Fruit fly (Drosophila melanogaster) whole organism, embryonic: Measurements from ENCODE around the gene CG5080.

Source experiments
- Atf-2 ChIP-seq: fragments of 200-800 bp; sonication (Bioruptor generic); optimal IDR thresholded peaks from 2 replicates; lab custom pipeline; 2016; ENCODE audit warnings: missing biosample characterization, missing genetic modification characterization
- Blimp-1 ChIP-seq: fragments of 200-800 bp; sonication (Bioruptor generic); optimal IDR thresholded peaks from 3 replicates; lab custom pipeline; 2018; ENCODE audit warnings: missing biosample characterization, missing genetic modification characterization, mild to moderate bottlenecking, moderate library complexity, missing genetic modification reagents
- Bteb2 ChIP-seq: fragments of 200-800 bp; sonication (Bioruptor generic); optimal IDR thresholded peaks from 2 replicates; lab custom pipeline; 2016; ENCODE audit warnings: missing biosample characterization, missing genetic modification characterization
- CG10267 ChIP-seq: fragments of 200-800 bp; sonication (Bioruptor generic); optimal IDR thresholded peaks from 2 replicates; lab custom pipeline; 2018; ENCODE audit warnings: missing biosample characterization, mild to moderate bottlenecking, missing genetic modification characterization, moderate library complexity
- CG12071 ChIP-seq: fragments of 200-800 bp; sonication (Bioruptor generic); optimal IDR thresholded peaks from 3 replicates; lab custom pipeline; 2018; ENCODE audit warnings: missing biosample characterization, mild to moderate bottlenecking, missing genetic modification characterization
- CG12155 ChIP-seq: fragments of 200-800 bp; sonication (Bioruptor generic); optimal IDR thresholded peaks from 3 replicates; lab custom pipeline; 2016; ENCODE audit warnings: missing biosample characterization, missing genetic modification characterization
- CG12299 ChIP-seq: fragments of 200-800 bp; sonication (Bioruptor generic); optimal IDR thresholded peaks from 2 replicates; lab custom pipeline; 2018; ENCODE audit warnings: missing biosample characterization, mild to moderate bottlenecking, missing genetic modification characterization
- CG12769 ChIP-seq: fragments of 200-800 bp; sonication (Bioruptor generic); optimal IDR thresholded peaks from 2 replicates; lab custom pipeline; 2019; ENCODE audit warnings: missing biosample characterization, mild to moderate bottlenecking, missing genetic modification characterization, moderate library complexity
- CG14014 ChIP-seq: fragments of 200-800 bp; sonication (Bioruptor generic); IDR thresholded peaks from 2 replicates; pipeline ENCODE4 v1.3.6; 2022; ENCODE audit warnings: missing biosample characterization, missing genetic modification characterization
- CG14050 ChIP-seq: fragments of 200-800 bp; sonication (Bioruptor generic); IDR thresholded peaks from 3 replicates; pipeline ENCODE4 v1.3.6; 2022; ENCODE audit warnings: missing biosample characterization, missing genetic modification characterization
- CG15073 ChIP-seq: fragments of 200-800 bp; sonication (Bioruptor generic); optimal IDR thresholded peaks from 2 replicates; lab custom pipeline; 2016; ENCODE audit warnings: missing biosample characterization, missing genetic modification characterization
- CG17612 ChIP-seq: fragments of 200-800 bp; sonication (Bioruptor generic); IDR thresholded peaks from 2 replicates; pipeline ENCODE4 v1.3.6; 2022; ENCODE audit warnings: missing biosample characterization, missing genetic modification characterization
- CG32772 ChIP-seq: fragments of 200-800 bp; sonication (Bioruptor generic); IDR thresholded peaks from 2 replicates; pipeline ENCODE4 v1.3.6; 2022; ENCODE audit warnings: missing biosample characterization, missing genetic modification characterization
- CG4328 ChIP-seq: fragments of 200-800 bp; sonication (Bioruptor generic); optimal IDR thresholded peaks from 3 replicates; lab custom pipeline; 2017; ENCODE audit warnings: missing biosample characterization, missing genetic modification reagents, missing genetic modification characterization
- CG4617 ChIP-seq: fragments of 200-800 bp; sonication (Bioruptor generic); optimal IDR thresholded peaks from 3 replicates; lab custom pipeline; 2016; ENCODE audit warnings: missing biosample characterization, missing genetic modification characterization, borderline replicate concordance
- CG4730 ChIP-seq: fragments of 200-800 bp; sonication (Bioruptor generic); IDR thresholded peaks from 2 replicates; pipeline ENCODE4 v1.3.6; 2022; ENCODE audit warnings: missing biosample characterization, missing genetic modification characterization
- CG6791 ChIP-seq: fragments of 200-800 bp; sonication (Bioruptor generic); IDR thresholded peaks from 3 replicates; pipeline ENCODE4 v1.3.6; 2022; ENCODE audit warnings: missing biosample characterization, missing genetic modification characterization; ENCODE audit not compliant: partially characterized antibody
- CG7786 ChIP-seq: fragments of 200-800 bp; sonication (Bioruptor generic); optimal IDR thresholded peaks from 2 replicates; lab custom pipeline; 2016; ENCODE audit warnings: missing biosample characterization, missing genetic modification characterization
- CG7839 ChIP-seq: fragments of 200-800 bp; sonication (Bioruptor generic); optimal IDR thresholded peaks from 3 replicates; lab custom pipeline; 2018; ENCODE audit warnings: missing biosample characterization, mild to moderate bottlenecking, missing genetic modification characterization, moderate library complexity
- CG8290 ChIP-seq, 3 experiments: fragments of 200-800 bp; sonication (Bioruptor generic); optimal IDR thresholded peaks; 2 replicates each; lab custom pipeline; 2016 to 2019; ENCODE audit warnings: missing biosample characterization in 3 of 3, missing genetic modification characterization in 3 of 3, mild to moderate bottlenecking in 2 of 3, moderate library complexity in 1 of 3
- CG8944 ChIP-seq: fragments of 200-800 bp; sonication (Bioruptor generic); optimal IDR thresholded peaks from 3 replicates; lab custom pipeline; 2016; ENCODE audit warnings: missing biosample characterization, missing genetic modification characterization
- CG9609 ChIP-seq: fragments of 200-800 bp; sonication (Bioruptor generic); optimal IDR thresholded peaks from 3 replicates; lab custom pipeline; 2016; ENCODE audit warnings: missing biosample characterization, missing genetic modification characterization
- CG9797 ChIP-seq: fragments of 200-800 bp; sonication (Bioruptor generic); optimal IDR thresholded peaks from 3 replicates; lab custom pipeline; 2018; ENCODE audit warnings: missing biosample characterization, mild to moderate bottlenecking, missing genetic modification characterization
- CG9817 ChIP-seq: fragments of 200-800 bp; sonication (Bioruptor generic); optimal IDR thresholded peaks from 2 replicates; lab custom pipeline; 2018; ENCODE audit warnings: missing biosample characterization, mild to moderate bottlenecking, missing genetic modification characterization, moderate library complexity
- Dbx ChIP-seq: fragments of 200-800 bp; sonication (Bioruptor generic); IDR thresholded peaks from 3 replicates; pipeline ENCODE4 v1.3.6; 2022; ENCODE audit warnings: missing biosample characterization, missing genetic modification characterization
- E2f2 ChIP-seq: fragments of 200-800 bp; sonication (Bioruptor generic); IDR thresholded peaks from 2 replicates; pipeline ENCODE4 v1.3.6; 2022; ENCODE audit warnings: missing biosample characterization, missing genetic modification characterization
- Eip74EF ChIP-seq, 2 experiments: fragments of 200-800 bp in 1 of 2; fragments of >200 bp in 1 of 2; sonication (Bioruptor generic) in 1 of 2; optimal IDR thresholded peaks; 2 replicates each; lab custom pipeline; 2017 to 2019; ENCODE audit warnings: missing biosample characterization in 2 of 2, missing genetic modification characterization in 2 of 2, mild to moderate bottlenecking in 1 of 2, moderate library complexity in 1 of 2
- Gug ChIP-seq: fragments of 200-800 bp; sonication (Bioruptor generic); IDR thresholded peaks from 4 replicates; pipeline ENCODE4 v1.3.6; 2022; ENCODE audit warnings: missing biosample characterization, missing genetic modification characterization
- H15 ChIP-seq: fragments of 200-800 bp; sonication (Bioruptor generic); IDR thresholded peaks from 3 replicates; pipeline ENCODE4 v1.3.6; 2022; ENCODE audit warnings: missing biosample characterization, missing genetic modification characterization
- HLH4C ChIP-seq: fragments of 200-800 bp; sonication (Bioruptor generic); IDR thresholded peaks from 3 replicates; pipeline ENCODE4 v1.3.6; 2022; ENCODE audit warnings: missing biosample characterization, missing genetic modification characterization; ENCODE audit not compliant: partially characterized antibody
- Med ChIP-seq: fragments of 200-800 bp; sonication (Bioruptor generic); peaks from one replicate; lab custom pipeline; 2016; ENCODE audit warnings: missing biosample characterization, missing genetic modification characterization, mild to moderate bottlenecking, inconsistent platforms, moderate library complexity
- Oaz ChIP-seq: fragments of 200-800 bp; sonication (Bioruptor generic); IDR thresholded peaks from 2 replicates; pipeline ENCODE4 v1.3.6; 2022; ENCODE audit warnings: missing biosample characterization, missing genetic modification characterization
- Ravus ChIP-seq: fragments of 200-800 bp; sonication (Bioruptor generic); IDR thresholded peaks from 2 replicates; pipeline ENCODE4 v1.3.6; 2022; ENCODE audit warnings: missing biosample characterization, missing genetic modification characterization
- Rfx ChIP-seq: fragments of 200-800 bp; sonication (Bioruptor generic); IDR thresholded peaks from 2 replicates; pipeline ENCODE4 v1.3.6; 2022; ENCODE audit warnings: missing biosample characterization, missing genetic modification characterization
- Sry-δ ChIP-seq: fragments of 200-800 bp; sonication (Bioruptor generic); optimal IDR thresholded peaks from 2 replicates; lab custom pipeline; 2016; ENCODE audit warnings: missing biosample characterization, missing genetic modification characterization
- Taf1 ChIP-seq: fragments of 200-800 bp; sonication (Bioruptor generic); IDR thresholded peaks from 2 replicates; pipeline ENCODE4 v1.3.6; 2022; ENCODE audit warnings: missing biosample characterization, missing genetic modification characterization
- Vsx1 ChIP-seq: fragments of 200-800 bp; sonication (Bioruptor generic); optimal IDR thresholded peaks from 2 replicates; lab custom pipeline; 2017; ENCODE audit warnings: missing biosample characterization, mild to moderate bottlenecking, missing genetic modification characterization, missing genetic modification reagents
- disco-r ChIP-seq: fragments of 200-800 bp; sonication (Bioruptor generic); optimal IDR thresholded peaks from 2 replicates; lab custom pipeline; 2016; ENCODE audit warnings: missing biosample characterization, missing genetic modification characterization
- dmrt99B ChIP-seq: fragments of 200-800 bp; sonication (Bioruptor generic); optimal IDR thresholded peaks from 2 replicates; lab custom pipeline; 2018; ENCODE audit warnings: missing biosample characterization, mild to moderate bottlenecking, missing genetic modification characterization, moderate library complexity
- gce ChIP-seq: fragments of 200-800 bp; sonication (Bioruptor generic); IDR thresholded peaks from 3 replicates; pipeline ENCODE4 v1.3.6; 2022; ENCODE audit warnings: missing biosample characterization, missing genetic modification characterization
- jigr1 ChIP-seq: fragments of 200-800 bp; sonication (Bioruptor generic); IDR thresholded peaks from 3 replicates; pipeline ENCODE4 v1.3.6; 2022; ENCODE audit warnings: missing biosample characterization, missing genetic modification characterization
- kah ChIP-seq: fragments of 200-800 bp; sonication (Bioruptor generic); optimal IDR thresholded peaks from 2 replicates; lab custom pipeline; 2018; ENCODE audit warnings: missing biosample characterization, mild to moderate bottlenecking, missing genetic modification characterization
- lilli ChIP-seq: fragments of 200-800 bp; sonication (Bioruptor generic); optimal IDR thresholded peaks from 3 replicates; lab custom pipeline; 2016; ENCODE audit warnings: missing biosample characterization, missing genetic modification characterization
- ranshi ChIP-seq: fragments of 200-800 bp; sonication (Bioruptor generic); IDR thresholded peaks from 2 replicates; pipeline ENCODE4 v1.3.6; 2022; ENCODE audit warnings: missing biosample characterization, missing genetic modification characterization
- sob ChIP-seq: fragments of 200-800 bp; sonication (Bioruptor generic); IDR thresholded peaks from 2 replicates; pipeline ENCODE4 v1.3.6; 2022; ENCODE audit warnings: missing biosample characterization, missing genetic modification characterization
- stc ChIP-seq: fragments of 200-800 bp; sonication (Bioruptor generic); IDR thresholded peaks from 2 replicates; pipeline ENCODE4 v1.3.6; 2022; ENCODE audit warnings: missing biosample characterization, missing genetic modification characterization
- twi ChIP-seq: fragments of 200-800 bp; optimal IDR thresholded peaks from 2 replicates; lab custom pipeline; 2019; ENCODE audit warnings: missing biosample characterization, mild to moderate bottlenecking, missing genetic modification characterization, moderate library complexity
- unpg ChIP-seq: fragments of 200-800 bp; sonication (Bioruptor generic); optimal IDR thresholded peaks from 3 replicates; lab custom pipeline; 2018; ENCODE audit warnings: missing biosample characterization, mild to moderate bottlenecking, missing genetic modification characterization, moderate library complexity
- wdn ChIP-seq: fragments of 200-800 bp; sonication (Bioruptor generic); IDR thresholded peaks from 2 replicates; pipeline ENCODE4 v1.3.6; 2022; ENCODE audit warnings: missing biosample characterization, missing genetic modification characterization
- z ChIP-seq: fragments of 200-800 bp; sonication (Bioruptor generic); IDR thresholded peaks from 3 replicates; pipeline ENCODE4 v1.3.6; 2022; ENCODE audit warnings: missing biosample characterization, missing genetic modification characterization

Gene CG5080

DNA sequence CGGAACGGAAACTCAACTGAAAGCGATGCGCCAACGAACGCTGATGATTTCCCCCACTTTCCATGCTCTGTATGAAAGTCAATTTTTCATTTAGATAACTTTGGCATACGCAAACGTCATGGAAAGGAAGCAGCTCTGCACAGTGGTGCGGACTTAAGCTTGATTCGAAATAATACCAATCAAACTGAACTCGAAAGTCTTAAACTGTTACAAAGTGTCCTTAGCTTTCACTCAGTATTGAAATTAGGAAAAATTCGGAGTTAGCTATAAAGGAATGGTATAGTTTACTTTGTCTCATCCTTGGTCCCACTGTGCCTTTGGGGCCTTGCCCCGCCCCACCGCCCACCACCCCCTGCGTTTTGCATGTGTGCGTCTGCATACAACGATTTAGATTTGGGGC lies 43.7 kb upstream of the CG5080 start (continued):
- TF ChIP-seq CG9797 (GFP tag; lab: Kevin White, UChicago) (no peak), Sry-δ (GFP tag; lab: Kevin White, UChicago) (no peak), H15 (peak; percentile 63; the same call in 1 of the 3 replicates), CG8944 (GFP tag; lab: Kevin White, UChicago) (peak; percentile 27), Vsx1 (GFP tag; lab: Kevin White, UChicago) (no peak), Taf1 (GFP tag; lab: Robert Waterston, UW) (peak; percentile 64), CG12071 (GFP tag; lab: Kevin White, UChicago) (peak; percentile 16), Oaz (GFP tag; lab: Robert Waterston, UW) (peak; percentile 58), stc (GFP tag; lab: Robert Waterston, UW) (peak; percentile 66), CG7786 (GFP tag; lab: Kevin White, UChicago) (peak; percentile 42), CG4328 (GFP tag; lab: Kevin White, UChicago) (no peak), Dbx (GFP tag; lab: Robert Waterston, UW) (peak; percentile 71), Eip74EF (GFP tag; optimal IDR thresholded peaks at IDR 0.05; lab: Kevin White, UChicago) (no peak), CG4730 (GFP tag; lab: Robert Waterston, UW) (no peak; the same call in 1 of the 2 replicates), wdn (GFP tag; lab: Robert Waterston, UW) (peak; percentile 62), CG9609 (GFP tag; lab: Kevin White, UChicago) (peak; percentile 2), CG9817 (tag; lab: Kevin White, UChicago) (peak; percentile 44), kah (GFP tag; lab: Kevin White, UChicago) (no peak), disco-r (GFP tag; lab: Kevin White, UChicago) (no peak), Rfx (GFP tag; lab: Robert Waterston, UW) (peak; percentile 74), lilli (peak; percentile 29), z (no peak), CG32772 (GFP tag; lab: Robert Waterston, UW) (peak; percentile 52), Gug (GFP tag; lab: Robert Waterston, UW) (peak; percentile 56; the same call in 3 of the 4 replicates), HLH4C (GFP tag; lab: Robert Waterston, UW) (no peak), twi (tag; lab: Kevin White, UChicago) (no peak), CG12299 (peak; percentile 42), unpg (GFP tag; lab: Kevin White, UChicago) (peak; percentile 26), Ravus (GFP tag; lab: Robert Waterston, UW) (no peak; the same call in 1 of the 2 replicates), CG4617 (GFP tag; lab: Kevin White, UChicago) (no peak), Atf-2 (GFP tag; lab: Kevin White, UChicago) (no peak), gce (GFP tag; lab: Robert Waterston, UW) (0 out of 3 replicates have a peak, but pooled peaks have one; percentile 36), CG17612 (GFP tag; lab: Robert Waterston, UW) (0 out of 2 replicates have a peak, but pooled peaks have one; percentile 44), dmrt99B (peak; percentile 61), CG12155 (GFP tag; lab: Kevin White, UChicago) (peak; percentile 12), CG6791 (no peak), Med (GFP tag; lab: Kevin White, UChicago) (peak; percentile 82), E2f2 (GFP tag; lab: Robert Waterston, UW) (peak; percentile 43; the same call in 1 of the 2 replicates), ranshi (GFP tag; lab: Robert Waterston, UW) (peak; percentile 60), CG14014 (GFP tag; lab: Robert Waterston, UW) (peak; percentile 78), CG15073 (GFP tag; lab: Kevin White, UChicago) (no peak), Blimp-1 (GFP tag; lab: Kevin White, UChicago) (peak; percentile 30), CG8290 (GFP tag; optimal IDR thresholded peaks at IDR 0.05; lab: Kevin White, UChicago) (no peak), CG8290 (tag; optimal IDR thresholded peaks at IDR 0.05; lab: Kevin White, UChicago) (peak in 1 of 2 experiments; percentile 43), jigr1 (no peak), CG10267 (no peak), CG12769 (tag; lab: Kevin White, UChicago) (peak; percentile 80), CG14050 (peak; percentile 58; the same call in 2 of the 3 replicates), CG7839 (peak; percentile 64), Bteb2 (GFP tag; lab: Kevin White, UChicago) (no peak), sob (GFP tag; lab: Robert Waterston, UW) (peak; percentile 71)
